Worm (Caenorhabditis elegans): ENCODE results near the gene ins-3.

- TF ChIP-seq pbrm-1 (GFP tag; IDR thresholded peaks at IDR 0.05) (no peak), ceh-91 (GFP tag; IDR thresholded peaks at IDR 0.05) (no peak), egrh-3 (GFP tag; IDR thresholded peaks at IDR 0.05) (no peak), dox-1 (GFP tag; IDR thresholded peaks at IDR 0.05) (no peak)
These were observed 38.1 kb upstream of the ins-3 start for ce11 chrII:6028594-6029141.
